Worm (Caenorhabditis elegans) whole organism, late embryonic: Measurements from ENCODE around the gene T05B11.4.
"Not testable (repeated sequence)": the region's sequence is repeated elsewhere in the genome, so short reads cannot be mapped to it uniquely, and the experiment has no call there.

Experiments
- ceh-2 ChIP-seq: sonication (generic microtip); optimal IDR thresholded peaks from 2 replicates; lab custom pipeline; 2016; ENCODE audit warnings: missing genotype, missing genetic modification characterization, missing compliant biosample characterization
- fkh-10 ChIP-seq: fragments of 150-350 bp; optimal IDR thresholded peaks from 2 replicates; lab custom pipeline; 2014; ENCODE audit warnings: missing biosample characterization, missing genetic modification reagents, missing genetic modification characterization
- tbx-2 ChIP-seq: sonication (generic microtip); optimal IDR thresholded peaks from 2 replicates; lab custom pipeline; 2016; ENCODE audit warnings: missing genetic modification characterization, missing compliant biosample characterization

The T05B11.4 gene

DNA sequence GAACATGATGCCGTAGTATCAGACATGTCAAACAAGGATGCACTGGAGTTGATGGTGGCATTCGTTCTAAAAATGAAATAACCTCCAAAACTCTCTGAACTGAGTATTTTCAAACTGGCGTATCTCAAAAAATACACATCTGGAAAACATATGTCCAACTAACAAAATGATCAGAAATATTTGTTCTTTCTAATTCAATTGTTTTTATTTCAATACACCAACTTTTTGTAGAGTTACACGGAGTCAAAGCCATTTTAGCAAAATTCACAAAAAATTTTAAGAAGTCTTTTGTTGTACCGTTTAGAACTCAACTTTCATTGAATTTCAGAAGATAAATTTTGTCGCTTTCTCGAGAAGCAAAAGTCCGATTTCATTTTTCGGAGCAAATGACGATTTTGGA, 50.9 kb downstream of the T05B11.4 start, which contains the start of gene srsx-40:
Gene srsx-40 (minus strand): TSS at position 101 of the 400 bp plus-strand sequence.
- not testable (repeated sequence) for TF ChIP-seq fkh-10 (GFP tag; lab: Kevin White, UChicago); ceh-2 (tag; lab: Kevin White, UChicago); tbx-2 (tag; lab: Kevin White, UChicago)
